Fruit fly (Drosophila melanogaster) whole organism, embryonic: ENCODE data around the gene sa.

ENCODE experiments used
- CG12744 ChIP-seq: fragments of 200-800 bp; sonication (Bioruptor generic); optimal IDR thresholded peaks from 2 replicates; lab custom pipeline; 2016; ENCODE audit warnings: missing biosample characterization, missing genetic modification characterization
- CG14710 ChIP-seq: fragments of 200-800 bp; sonication (Bioruptor generic); optimal IDR thresholded peaks from 3 replicates; lab custom pipeline; 2019; ENCODE audit warnings: missing biosample characterization, mild to moderate bottlenecking, missing genetic modification characterization, moderate library complexity
- CG2889 ChIP-seq: fragments of 200-800 bp; sonication (Bioruptor generic); IDR thresholded peaks from 3 replicates; pipeline ENCODE4 v1.3.6; 2022; ENCODE audit warnings: missing biosample characterization, missing genetic modification characterization
- CG5245 ChIP-seq: fragments of 200-800 bp; sonication (Bioruptor generic); optimal IDR thresholded peaks from 3 replicates; lab custom pipeline; 2016; ENCODE audit warnings: missing biosample characterization, missing genetic modification characterization
- CG8290 ChIP-seq, 3 experiments: fragments of 200-800 bp; sonication (Bioruptor generic); optimal IDR thresholded peaks; 2 replicates each; lab custom pipeline; 2016 to 2019; ENCODE audit warnings: missing biosample characterization in 3 of 3, missing genetic modification characterization in 3 of 3, mild to moderate bottlenecking in 2 of 3, moderate library complexity in 1 of 3
- HLH3B ChIP-seq: fragments of 200-800 bp; sonication (Bioruptor generic); IDR thresholded peaks from 2 replicates; pipeline ENCODE4 v1.3.6; 2022; ENCODE audit warnings: missing biosample characterization, missing genetic modification characterization
- MTF-1 ChIP-seq: fragments of 200-800 bp; sonication (Bioruptor generic); optimal IDR thresholded peaks from 2 replicates; lab custom pipeline; 2018; ENCODE audit warnings: missing biosample characterization, mild to moderate bottlenecking, missing genetic modification characterization, borderline replicate concordance
- Sox100B ChIP-seq: fragments of 200-800 bp; sonication (Bioruptor generic); optimal IDR thresholded peaks from 3 replicates; lab custom pipeline; 2018; ENCODE audit warnings: missing biosample characterization, mild to moderate bottlenecking, missing genetic modification characterization
- amos ChIP-seq: fragments of 200-800 bp; sonication (Bioruptor generic); IDR thresholded peaks from 2 replicates; pipeline ENCODE4 v1.3.6; 2022; ENCODE audit warnings: missing biosample characterization, missing genetic modification characterization; ENCODE audit not compliant: partially characterized antibody
- eve ChIP-seq, 2 experiments: fragments of >200 bp; optimal IDR thresholded peaks; 2 replicates each; lab custom pipeline; 2017; ENCODE audit warnings: missing biosample characterization in 2 of 2, missing genetic modification characterization in 2 of 2
- fd96Cb ChIP-seq: fragments of 200-800 bp; sonication (Bioruptor generic); optimal IDR thresholded peaks from 2 replicates; lab custom pipeline; 2018; ENCODE audit warnings: missing biosample characterization, mild to moderate bottlenecking, missing genetic modification characterization, moderate library complexity
- sim ChIP-seq: fragments of 200-800 bp; sonication (Bioruptor generic); IDR thresholded peaks from 2 replicates; pipeline ENCODE4 v1.3.6; 2022; ENCODE audit warnings: missing biosample characterization, missing genetic modification characterization
- sima ChIP-seq: fragments of 200-800 bp; sonication (Bioruptor generic); optimal IDR thresholded peaks from 2 replicates; lab custom pipeline; 2016; ENCODE audit warnings: missing biosample characterization, missing genetic modification characterization
- trem ChIP-seq: fragments of 200-800 bp; optimal IDR thresholded peaks from 3 replicates; lab custom pipeline; 2019; ENCODE audit warnings: missing biosample characterization, mild to moderate bottlenecking, missing genetic modification characterization, moderate library complexity

DNA sequence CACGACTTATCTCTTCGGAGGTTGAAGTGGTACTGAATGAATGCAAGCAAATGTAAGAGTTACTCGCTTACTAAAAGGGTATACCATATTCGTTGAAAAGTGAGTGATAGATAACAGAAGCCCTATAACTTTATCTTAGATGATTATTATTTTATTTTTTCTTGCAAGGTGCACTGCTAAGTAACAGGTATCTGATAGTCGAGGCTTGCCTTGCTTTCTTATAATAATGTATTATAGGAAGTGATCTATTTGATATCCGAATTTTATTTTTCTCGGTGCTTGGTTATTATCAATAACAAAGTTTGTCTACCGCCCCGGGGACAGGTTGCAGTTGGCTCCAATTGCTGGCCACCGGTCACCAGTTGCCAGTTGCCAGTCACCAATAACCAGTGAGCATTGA, 35.3 kb downstream of the sa start:
- no peak for TF ChIP-seq CG12744 (GFP tag; lab: Kevin White, UChicago)
- no peak for TF ChIP-seq CG5245 (GFP tag; lab: Kevin White, UChicago)
- no peak for TF ChIP-seq fd96Cb (tag; lab: Kevin White, UChicago)
- TF ChIP-seq sim = no peak
- TF ChIP-seq MTF-1 (GFP tag; lab: Kevin White, UChicago) = no peak
- TF ChIP-seq Sox100B (GFP tag; lab: Kevin White, UChicago) = no peak
- TF ChIP-seq CG2889 (GFP tag; lab: Robert Waterston, UW) = no peak
- no peak for TF ChIP-seq eve (GFP tag; optimal IDR thresholded peaks at IDR 0.05; lab: Kevin White, UChicago)
- no peak for TF ChIP-seq CG14710 (tag; lab: Kevin White, UChicago)
- no peak for TF ChIP-seq sima (GFP tag; lab: Kevin White, UChicago)
- TF ChIP-seq trem (tag; lab: Kevin White, UChicago) = no peak
- no peak for TF ChIP-seq HLH3B
- no peak for TF ChIP-seq CG8290 (GFP tag; optimal IDR thresholded peaks at IDR 0.05; lab: Kevin White, UChicago)
- no peak for TF ChIP-seq CG8290 (tag; optimal IDR thresholded peaks at IDR 0.05; lab: Kevin White, UChicago)
- TF ChIP-seq amos (GFP tag; lab: Robert Waterston, UW) = no peak
